3 fruit fly cellular contexts compared by ENCODE assay signal in genomic region chr2L:1579254-1579653, dm6.
TF ChIP-seq lines count a peak whose summit lies in the region.

No protein-coding gene starts in this region.

- no peak for TF ChIP-seq CTCF in whole organism, embryonic (GFP tag; optimal IDR thresholded peaks at IDR 0.05; lab: Kevin White, UChicago)

TF ChIP-seq in whole organism, embryonic, 481 proteins besides CTCF, POLR2A, EP300 and RAD21 (continues in another document):
- TF ChIP-seq CG17361 (GFP tag; IDR thresholded peaks at IDR 0.05; lab: Robert Waterston, UW) = peak; percentile 60
- TF ChIP-seq CG18764 (GFP tag; optimal IDR thresholded peaks at IDR 0.05; lab: Kevin White, UChicago) = no peak
- no peak for TF ChIP-seq Stat92E (GFP tag; optimal IDR thresholded peaks at IDR 0.05; lab: Kevin White, UChicago)
- TF ChIP-seq Oaz (GFP tag; IDR thresholded peaks at IDR 0.05; lab: Robert Waterston, UW) = peak; percentile 69
- TF ChIP-seq H15 (GFP tag; IDR thresholded peaks at IDR 0.05; lab: Robert Waterston, UW) = peak; percentile 57; the same call in 1 of the 3 replicates
- TF ChIP-seq CG8944 (GFP tag; optimal IDR thresholded peaks at IDR 0.05; lab: Kevin White, UChicago) = peak; percentile 41
- TF ChIP-seq Nf-YA (GFP tag; IDR thresholded peaks at IDR 0.05; lab: Robert Waterston, UW) = 0 out of 2 replicates have a peak, but pooled peaks have one; percentile 14
- TF ChIP-seq CG6813 (GFP tag; optimal IDR thresholded peaks at IDR 0.05; lab: Kevin White, UChicago) = peak; percentile 28
- peak; percentile 44 for TF ChIP-seq pum (GFP tag; optimal IDR thresholded peaks at IDR 0.05; lab: Kevin White, UChicago)
- TF ChIP-seq bab2 (GFP tag; optimal IDR thresholded peaks at IDR 0.05; lab: Kevin White, UChicago) = peak; percentile 65
- TF ChIP-seq lola (GFP tag; optimal IDR thresholded peaks at IDR 0.05; lab: Kevin White, UChicago) = no peak
- peak; percentile 58 for TF ChIP-seq CG31441 (GFP tag; IDR thresholded peaks at IDR 0.05; lab: Robert Waterston, UW)
- no peak for TF ChIP-seq cg (GFP tag; optimal IDR thresholded peaks at IDR 0.05; lab: Kevin White, UChicago)
- peak; percentile 11 for TF ChIP-seq Atf3 (GFP tag; optimal IDR thresholded peaks at IDR 0.05; lab: Kevin White, UChicago)
- TF ChIP-seq HLHmδ (GFP tag; optimal IDR thresholded peaks at IDR 0.05; lab: Kevin White, UChicago) = no peak
- TF ChIP-seq CG15073 (GFP tag; optimal IDR thresholded peaks at IDR 0.05; lab: Kevin White, UChicago) = no peak
- no peak for TF ChIP-seq ro (GFP tag; IDR thresholded peaks at IDR 0.05; lab: Robert Waterston, UW)
- no peak for TF ChIP-seq MTF-1 (GFP tag; optimal IDR thresholded peaks at IDR 0.05; lab: Kevin White, UChicago; ENCODE audit: borderline replicate concordance)
- 0 out of 3 replicates have a peak, but pooled peaks have one; percentile 38 for TF ChIP-seq CG6175 (GFP tag; IDR thresholded peaks at IDR 0.05; lab: Robert Waterston, UW)
- TF ChIP-seq fd102C (GFP tag; optimal IDR thresholded peaks at IDR 0.05; lab: Kevin White, UChicago) = no peak
- TF ChIP-seq Trl (optimal IDR thresholded peaks at IDR 0.05; lab: Kevin White, UChicago) = no peak
- peak; percentile 64 for TF ChIP-seq Trl (GFP tag; optimal IDR thresholded peaks at IDR 0.05; lab: Kevin White, UChicago)
- no peak for TF ChIP-seq Hmx (GFP tag; optimal IDR thresholded peaks at IDR 0.05; lab: Kevin White, UChicago)
- TF ChIP-seq peb (GFP tag; IDR thresholded peaks at IDR 0.05; lab: Robert Waterston, UW) = no peak
- peak; percentile 19 for TF ChIP-seq CG3995 (GFP tag; optimal IDR thresholded peaks at IDR 0.05; lab: Kevin White, UChicago)
- TF ChIP-seq CG2120 (GFP tag; optimal IDR thresholded peaks at IDR 0.05; lab: Kevin White, UChicago) = peak; percentile 87
- peak; percentile 66 for TF ChIP-seq crc (GFP tag; optimal IDR thresholded peaks at IDR 0.05; lab: Kevin White, UChicago)
- TF ChIP-seq Aef1 (GFP tag; IDR thresholded peaks at IDR 0.05; lab: Robert Waterston, UW) = peak; percentile 76
- TF ChIP-seq NC2β (GFP tag; optimal IDR thresholded peaks at IDR 0.05; lab: Kevin White, UChicago) = no peak
- TF ChIP-seq HLH54F (GFP tag; optimal IDR thresholded peaks at IDR 0.05; lab: Kevin White, UChicago) = peak; percentile 65

TF ChIP-seq in whole organism, prepupa, 60 proteins besides CTCF, POLR2A, EP300 and RAD21:
- TF ChIP-seq pdm3 (GFP tag; optimal IDR thresholded peaks at IDR 0.05; lab: Kevin White, UChicago) (peak; percentile 8), achi (GFP tag; optimal IDR thresholded peaks at IDR 0.05; lab: Kevin White, UChicago) (peak; percentile 3), Hr39 (GFP tag; optimal IDR thresholded peaks at IDR 0.05; lab: Kevin White, UChicago) (peak; percentile 44), Sox102F (GFP tag; optimal IDR thresholded peaks at IDR 0.05; lab: Kevin White, UChicago) (peak; percentile 19), Met (GFP tag; optimal IDR thresholded peaks at IDR 0.05; lab: Kevin White, UChicago) (peak; percentile 23), topi (GFP tag; optimal IDR thresholded peaks at IDR 0.05; lab: Kevin White, UChicago) (peak; percentile 22), CG3032 (tag; optimal IDR thresholded peaks at IDR 0.05; lab: Kevin White, UChicago) (no peak), CG34406 (GFP tag; optimal IDR thresholded peaks at IDR 0.05; lab: Kevin White, UChicago) (no peak), Blimp-1 (GFP tag; optimal IDR thresholded peaks at IDR 0.05; lab: Kevin White, UChicago) (no peak), svp (GFP tag; lab: Kevin White, UChicago) (peak; percentile 45), Eip78C (GFP tag; lab: Kevin White, UChicago) (peak; percentile 32), Eip93F (GFP tag; optimal IDR thresholded peaks at IDR 0.05; lab: Kevin White, UChicago) (no peak), CG11294 (GFP tag; IDR thresholded peaks at IDR 0.05; lab: Robert Waterston, UW) (no peak), esn (GFP tag; optimal IDR thresholded peaks at IDR 0.05; lab: Kevin White, UChicago) (peak; percentile 10), Smox (GFP tag; optimal IDR thresholded peaks at IDR 0.05; lab: Kevin White, UChicago) (peak; percentile 13), CG31627 (GFP tag; optimal IDR thresholded peaks at IDR 0.05; lab: Kevin White, UChicago) (peak; percentile 30), cyc (GFP tag; optimal IDR thresholded peaks at IDR 0.05; lab: Kevin White, UChicago) (peak; percentile 3)

TF ChIP-seq in whole organism, wandering third instar larva, 38 proteins besides CTCF, POLR2A, EP300 and RAD21:
- TF ChIP-seq Hr78 (GFP tag; optimal IDR thresholded peaks at IDR 0.05; lab: Kevin White, UChicago) (no peak), fru (GFP tag; optimal IDR thresholded peaks at IDR 0.05; lab: Kevin White, UChicago) (peak; percentile 6), ey (GFP tag; optimal IDR thresholded peaks at IDR 0.05; lab: Kevin White, UChicago) (peak; percentile 3), sv (GFP tag; optimal IDR thresholded peaks at IDR 0.05; lab: Kevin White, UChicago) (peak; percentile 36), foxo (GFP tag; optimal IDR thresholded peaks at IDR 0.05; lab: Kevin White, UChicago) (peak in 1 of 2 experiments; percentile 37), h (GFP tag; optimal IDR thresholded peaks at IDR 0.05; lab: Kevin White, UChicago) (peak; percentile 34), HLH106 (tag; optimal IDR thresholded peaks at IDR 0.05; lab: Kevin White, UChicago) (no peak), OdsH (GFP tag; optimal IDR thresholded peaks at IDR 0.05; lab: Kevin White, UChicago) (peak; percentile 25)

Comparison
In these comparisons a context has a peak if more than half of its experiments do, and no peak if none do; other contexts are left out.
1. Of the 7 proteins assayed by ChIP-seq in both whole organism, embryonic and whole organism, prepupa: peak only in whole organism, embryonic: Blimp-1, CG16779, CG6854 and Gug; only in whole organism, prepupa: Hr39; in both: Sox102F; in neither: 1.